Worm (Caenorhabditis elegans) whole organism, L1 larva: Measurements from ENCODE around the gene dhhc-6.

Experiments used
- C16A3.4 ChIP-seq: fragments of 150-350 bp; optimal IDR thresholded peaks from 2 replicates; lab custom pipeline; 2014; ENCODE audit warnings: missing biosample characterization, missing genetic modification characterization
- Y116A8C.19 ChIP-seq: sonication (generic microtip); optimal IDR thresholded peaks from 2 replicates; lab custom pipeline; 2016; ENCODE audit warnings: missing compliant biosample characterization, missing genetic modification characterization, borderline replicate concordance
- aly-2 ChIP-seq: fragments of 150-350 bp; optimal IDR thresholded peaks from 2 replicates; lab custom pipeline; 2014; ENCODE audit warnings: missing biosample characterization, missing genetic modification characterization
- ama-1 ChIP-seq: fragments of 150-350 bp; optimal IDR thresholded peaks from 2 replicates; lab custom pipeline; 2014
- blmp-1 ChIP-seq: fragments of 150-350 bp; optimal IDR thresholded peaks from 2 replicates; lab custom pipeline; 2014; ENCODE audit warnings: missing biosample characterization, missing genetic modification characterization
- ceh-8 ChIP-seq: fragments of 200-800 bp; sonication (Bioruptor generic); optimal IDR thresholded peaks from 2 replicates; lab custom pipeline; 2018; ENCODE audit warnings: mild to moderate bottlenecking, missing genetic modification characterization, moderate library complexity, missing compliant biosample characterization
- ceh-82 ChIP-seq, 3 experiments: fragments of 150-350 bp in 1 of 3; sonication (generic microtip) in 2 of 3; optimal IDR thresholded peaks; 2 replicates each; lab custom pipeline; 2014 to 2017; ENCODE audit warnings: missing biosample characterization in 3 of 3, missing genetic modification characterization in 3 of 3
- ceh-90 ChIP-seq: sonication (generic microtip); optimal IDR thresholded peaks from 2 replicates; lab custom pipeline; 2016; ENCODE audit warnings: missing genetic modification characterization, missing compliant biosample characterization
- ces-1 ChIP-seq: fragments of 150-350 bp; optimal IDR thresholded peaks from 2 replicates; lab custom pipeline; 2014; ENCODE audit warnings: missing biosample characterization, missing genetic modification reagents, missing genetic modification characterization
- dpl-1 ChIP-seq, 3 experiments: fragments of 150-350 bp in 2 of 3; sonication (generic microtip) in 1 of 3; optimal IDR thresholded peaks; 2 replicates each; lab custom pipeline; 2014 to 2017; ENCODE audit warnings: missing biosample characterization in 3 of 3, missing genetic modification characterization in 3 of 3, missing genetic modification reagents in 3 of 3
- efl-1 ChIP-seq, 4 experiments: fragments of 150-350 bp; optimal IDR thresholded peaks in 3 of 4; peaks in 1 of 4; 1 replicate in 1 of 4; 2 replicates in 3 of 4; lab custom pipeline; 2014; ENCODE audit warnings: missing biosample characterization in 2 of 4, missing genetic modification characterization in 2 of 4, missing genetic modification reagents in 2 of 4
- egl-27 ChIP-seq, 2 experiments: fragments of 150-350 bp in 1 of 2; sonication (generic microtip); optimal IDR thresholded peaks; 3 replicates each; lab custom pipeline; 2017 to 2018; ENCODE audit warnings: missing biosample characterization in 2 of 2, missing genetic modification characterization in 2 of 2, missing genetic modification reagents in 2 of 2
- elt-3 ChIP-seq, 6 experiments: fragments of 150-350 bp in 1 of 6; sonication (generic microtip); optimal IDR thresholded peaks; 2 replicates each; lab custom pipeline; 2017 to 2018; ENCODE audit warnings: missing biosample characterization in 6 of 6, missing genetic modification characterization in 6 of 6, inconsistent platforms in 1 of 6
- ets-5 ChIP-seq: fragments of 200-800 bp; sonication (Bioruptor generic); IDR thresholded peaks from 2 replicates; pipeline ENCODE4 v1.3.6; 2022; ENCODE audit warnings: missing genetic modification characterization, missing compliant biosample characterization
- fkh-10 ChIP-seq: sonication (generic microtip); optimal IDR thresholded peaks from 2 replicates; lab custom pipeline; 2017; ENCODE audit warnings: missing biosample characterization, missing genetic modification reagents, missing genetic modification characterization
- fkh-8 ChIP-seq: sonication (generic microtip); optimal IDR thresholded peaks from 2 replicates; lab custom pipeline; 2016; ENCODE audit warnings: mild to moderate bottlenecking, missing genetic modification characterization, missing compliant biosample characterization
- fos-1 ChIP-seq: fragments of 150-350 bp; optimal IDR thresholded peaks from 2 replicates; lab custom pipeline; 2014; ENCODE audit warnings: missing biosample characterization, missing genetic modification characterization
- hlh-17 ChIP-seq: fragments of 200-800 bp; sonication (Bioruptor generic); optimal IDR thresholded peaks from 2 replicates; lab custom pipeline; 2018; ENCODE audit warnings: missing genetic modification characterization, mild to moderate bottlenecking, missing compliant biosample characterization, moderate library complexity, borderline replicate concordance
- hpl-2 ChIP-seq: fragments of 150-350 bp; optimal IDR thresholded peaks from 2 replicates; lab custom pipeline; 2014; ENCODE audit warnings: missing biosample characterization, missing genetic modification reagents, missing genetic modification characterization
- irx-1 ChIP-seq: sonication (generic microtip); optimal IDR thresholded peaks from 2 replicates; lab custom pipeline; 2016; ENCODE audit warnings: missing genetic modification characterization, missing compliant biosample characterization
- isw-1 ChIP-seq: fragments of 200-800 bp; sonication (Bioruptor generic); IDR thresholded peaks from 2 replicates; pipeline ENCODE4 v1.3.6; 2022; ENCODE audit warnings: missing genetic modification characterization, missing compliant biosample characterization
- lin-14 ChIP-seq: fragments of 200-800 bp; sonication (Bioruptor generic); optimal IDR thresholded peaks from 2 replicates; lab custom pipeline; 2018; ENCODE audit warnings: mild to moderate bottlenecking, missing genetic modification characterization, moderate library complexity, missing compliant biosample characterization
- lin-35 ChIP-seq, 2 experiments: fragments of 150-350 bp; optimal IDR thresholded peaks; 2 replicates each; lab custom pipeline; 2014; ENCODE audit warnings: missing biosample characterization in 2 of 2, missing genetic modification characterization in 2 of 2, missing genetic modification reagents in 2 of 2
- lsy-2 ChIP-seq, 2 experiments: fragments of 150-350 bp; optimal IDR thresholded peaks; 2 replicates each; lab custom pipeline; 2014; ENCODE audit warnings: missing biosample characterization in 2 of 2, missing genetic modification characterization in 2 of 2
- mef-2 ChIP-seq: fragments of 150-350 bp; optimal IDR thresholded peaks from 2 replicates; lab custom pipeline; 2014; ENCODE audit warnings: missing biosample characterization, missing genetic modification characterization
- mep-1 ChIP-seq: fragments of 150-350 bp; optimal IDR thresholded peaks from 2 replicates; lab custom pipeline; 2014; ENCODE audit warnings: missing biosample characterization, missing genetic modification characterization
- nhr-11 ChIP-seq: fragments of 150-350 bp; optimal IDR thresholded peaks from 2 replicates; lab custom pipeline; 2014; ENCODE audit warnings: missing biosample characterization, missing genetic modification characterization
- nhr-237 ChIP-seq: fragments of 150-350 bp; optimal IDR thresholded peaks from 2 replicates; lab custom pipeline; 2014; ENCODE audit warnings: missing biosample characterization, missing genetic modification characterization
- nhr-28 ChIP-seq: fragments of 150-350 bp; optimal IDR thresholded peaks from 2 replicates; lab custom pipeline; 2014; ENCODE audit warnings: missing biosample characterization, missing genetic modification characterization
- nhr-47 ChIP-seq: sonication (generic microtip); optimal IDR thresholded peaks from 2 replicates; lab custom pipeline; 2016; ENCODE audit warnings: mild to moderate bottlenecking, missing genetic modification characterization, moderate library complexity, missing compliant biosample characterization
- nhr-76 ChIP-seq: sonication (generic microtip); optimal IDR thresholded peaks from 2 replicates; lab custom pipeline; 2017; ENCODE audit warnings: missing biosample characterization, missing genetic modification characterization
- nhr-77 ChIP-seq: fragments of 150-350 bp; optimal IDR thresholded peaks from 2 replicates; lab custom pipeline; 2014; ENCODE audit warnings: missing biosample characterization, missing genetic modification characterization
- nhr-84 ChIP-seq: sonication (generic microtip); optimal IDR thresholded peaks from 2 replicates; lab custom pipeline; 2017; ENCODE audit warnings: missing biosample characterization, missing genetic modification characterization
- nhr-85 ChIP-seq: sonication (generic microtip); peaks from one replicate; lab custom pipeline; 2016; ENCODE audit warnings: missing genetic modification characterization, inconsistent platforms, missing compliant biosample characterization
- pqm-1 ChIP-seq: sonication (generic microtip); optimal IDR thresholded peaks from 3 replicates; lab custom pipeline; 2017; ENCODE audit warnings: missing biosample characterization, missing genetic modification characterization
- rnt-1 ChIP-seq: sonication (generic microtip); optimal IDR thresholded peaks from 2 replicates; lab custom pipeline; 2016; ENCODE audit warnings: mild to moderate bottlenecking, missing genetic modification characterization, moderate library complexity, missing compliant biosample characterization
- skn-1 ChIP-seq: fragments of 150-350 bp; optimal IDR thresholded peaks from 2 replicates; lab custom pipeline; 2014; ENCODE audit warnings: missing biosample characterization, missing genetic modification characterization
- snpc-4 ChIP-seq: fragments of 150-350 bp; optimal IDR thresholded peaks from 2 replicates; lab custom pipeline; 2014; ENCODE audit warnings: missing biosample characterization, missing genetic modification characterization
- unc-130 ChIP-seq: fragments of 150-350 bp; optimal IDR thresholded peaks from 2 replicates; lab custom pipeline; 2017; ENCODE audit warnings: missing biosample characterization, missing genetic modification characterization, inconsistent platforms
- unc-30 ChIP-seq: sonication (generic microtip); optimal IDR thresholded peaks from 2 replicates; lab custom pipeline; 2017; ENCODE audit warnings: missing biosample characterization, missing genetic modification characterization
- unc-62 ChIP-seq: fragments of 150-350 bp; optimal IDR thresholded peaks from 2 replicates; lab custom pipeline; 2014; ENCODE audit warnings: missing biosample characterization, missing genetic modification reagents, missing genetic modification characterization
- unc-98 ChIP-seq: fragments of 200-800 bp; sonication (Bioruptor generic); IDR thresholded peaks from 2 replicates; pipeline ENCODE4 v1.3.6; 2022; ENCODE audit warnings: missing genetic modification characterization, missing compliant biosample characterization
- vab-15 ChIP-seq: sonication (generic microtip); optimal IDR thresholded peaks from 2 replicates; lab custom pipeline; 2017; ENCODE audit warnings: missing genotype, mild to moderate bottlenecking, missing genetic modification characterization, missing compliant biosample characterization
- xbp-1 ChIP-seq: sonication (generic microtip); optimal IDR thresholded peaks from 2 replicates; lab custom pipeline; 2016; ENCODE audit warnings: missing genetic modification characterization, missing compliant biosample characterization
- zag-1 ChIP-seq: fragments of 150-350 bp; optimal IDR thresholded peaks from 2 replicates; lab custom pipeline; 2014; ENCODE audit warnings: missing biosample characterization, missing genetic modification characterization
- ztf-4 ChIP-seq: fragments of 150-350 bp; optimal IDR thresholded peaks from 2 replicates; lab custom pipeline; 2014; ENCODE audit warnings: missing biosample characterization, missing genetic modification characterization

dhhc-6 gene

DNA sequence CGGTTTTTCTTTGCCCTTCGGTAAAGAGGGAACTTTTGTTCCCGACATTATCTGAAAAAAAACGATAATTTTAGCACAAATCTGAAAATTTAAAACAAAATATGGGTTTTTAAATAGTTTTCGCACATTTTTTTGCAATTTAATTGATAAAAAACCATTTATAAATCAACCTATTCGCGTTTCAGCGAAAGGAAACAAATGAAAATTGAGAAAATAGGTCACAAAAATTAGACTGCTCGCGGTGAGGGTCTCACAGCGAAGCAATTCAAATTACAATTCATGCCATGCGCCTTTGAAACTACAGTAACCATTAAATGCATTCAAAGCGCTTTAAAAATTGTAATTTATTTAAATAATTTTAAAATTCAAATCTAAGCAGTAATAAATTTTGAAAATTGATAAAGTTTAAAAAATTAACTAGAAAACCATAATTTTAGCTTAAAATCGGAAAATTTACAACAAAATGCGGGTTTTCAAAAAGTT is 29.5 kb downstream of the dhhc-6 start, which contains the start of gene B0001.7:
TSS of gene B0001.7 (minus strand) at position 51 of the 483 bp plus-strand sequence.
- TF ChIP-seq elt-3 (tag; optimal IDR thresholded peaks at IDR 0.05; lab: Kevin White, UChicago), result no peak
- no peak for TF ChIP-seq nhr-47
- no peak for TF ChIP-seq egl-27 (tag; optimal IDR thresholded peaks at IDR 0.05; lab: Kevin White, UChicago)
- no peak for TF ChIP-seq zag-1 (tag; lab: Kevin White, UChicago)
- no peak for TF ChIP-seq Y116A8C.19 (tag; lab: Kevin White, UChicago)
- TF ChIP-seq isw-1, result no peak
- no peak for TF ChIP-seq fkh-10
- no peak for TF ChIP-seq hlh-17 (GFP tag; lab: Kevin White, UChicago)
- no peak for TF ChIP-seq ztf-4 (tag; lab: Kevin White, UChicago)
- no peak for TF ChIP-seq ceh-90 (tag; lab: Kevin White, UChicago)

DNA sequence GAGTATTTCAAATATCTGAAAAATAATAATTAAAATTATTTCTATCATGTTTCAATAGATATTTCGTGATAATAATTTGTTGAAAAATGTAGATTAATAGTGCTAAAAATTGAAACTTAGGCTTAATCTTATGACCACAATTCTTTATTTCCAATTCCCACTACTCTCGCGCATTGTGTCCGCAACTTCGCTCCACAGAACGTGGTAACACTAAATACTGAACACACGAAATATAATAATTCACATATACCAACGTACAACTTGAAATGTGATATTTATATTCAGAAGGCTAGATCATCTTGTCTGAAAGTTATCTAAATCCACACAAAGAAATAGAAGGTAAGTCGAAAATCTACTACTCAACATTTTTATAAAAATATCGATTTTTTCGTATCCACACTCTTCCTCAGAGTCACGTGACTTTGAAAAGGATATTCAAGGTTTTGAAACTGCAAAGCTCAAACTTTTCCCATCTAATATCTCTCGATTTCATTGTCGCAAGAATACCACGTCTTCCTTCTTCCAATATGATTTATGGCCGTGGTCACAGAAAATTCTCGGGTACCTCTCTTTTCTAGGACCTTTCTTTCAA is 32.0 kb downstream of the dhhc-6 start, which contains the start of gene eri-12:
TSS of gene eri-12 (plus strand) at position 197 of the 592 bp plus-strand sequence.
- no peak for TF ChIP-seq ztf-4 (tag; lab: Kevin White, UChicago)
- no peak for TF ChIP-seq unc-98 (GFP tag; lab: Robert Waterston, UW)
- TF ChIP-seq nhr-11 (tag; lab: Kevin White, UChicago), result no peak
- TF ChIP-seq ama-1 (lab: Kevin White, UChicago), result no peak
- no peak for TF ChIP-seq xbp-1
- TF ChIP-seq nhr-85, result no peak
- no peak for TF ChIP-seq C16A3.4 (tag; lab: Kevin White, UChicago)
- no peak for TF ChIP-seq ces-1 (GFP tag; lab: Kevin White, UChicago)
- no peak for TF ChIP-seq lin-14 (GFP tag; lab: Kevin White, UChicago)
- TF ChIP-seq aly-2 (tag; lab: Kevin White, UChicago), result no peak
- peak in 2 of 3 experiments; percentile 44 to 71 for TF ChIP-seq dpl-1 (GFP tag; optimal IDR thresholded peaks at IDR 0.05; lab: Kevin White, UChicago)
- no peak for TF ChIP-seq fos-1 (tag; lab: Kevin White, UChicago)
- no peak for TF ChIP-seq nhr-84 (tag; lab: Kevin White, UChicago)
- no peak for TF ChIP-seq unc-130 (tag; lab: Kevin White, UChicago)
- no peak for TF ChIP-seq irx-1 (tag; lab: Kevin White, UChicago)
- no peak for TF ChIP-seq skn-1 (tag; lab: Kevin White, UChicago)
- TF ChIP-seq nhr-76 (tag; lab: Kevin White, UChicago), result no peak
- TF ChIP-seq nhr-28 (tag; lab: Kevin White, UChicago), result no peak
- peak; percentile 2 for TF ChIP-seq blmp-1
- TF ChIP-seq snpc-4 (tag; lab: Kevin White, UChicago), result no peak
- TF ChIP-seq nhr-237 (tag; lab: Kevin White, UChicago), result no peak
- TF ChIP-seq mep-1, result peak; percentile 30
- no peak for TF ChIP-seq hpl-2 (GFP tag; lab: Kevin White, UChicago)
- no peak for TF ChIP-seq vab-15 (tag; lab: Kevin White, UChicago)
- no peak for TF ChIP-seq rnt-1 (tag; lab: Kevin White, UChicago)
- TF ChIP-seq ceh-8, result no peak
- no peak for TF ChIP-seq fkh-8 (tag; lab: Kevin White, UChicago)
- no peak for TF ChIP-seq mef-2 (tag; lab: Kevin White, UChicago)
- peak in 1 of 2 experiments; percentile 15 for TF ChIP-seq lsy-2 (tag; optimal IDR thresholded peaks at IDR 0.05; lab: Kevin White, UChicago)
- TF ChIP-seq lin-35 (GFP tag; optimal IDR thresholded peaks at IDR 0.05; lab: Kevin White, UChicago), result peak in 1 of 2 experiments; percentile 78
- no peak for TF ChIP-seq ceh-82 (tag; optimal IDR thresholded peaks at IDR 0.05; lab: Kevin White, UChicago)
- peak in 1 of 2 experiments; percentile 56 for TF ChIP-seq efl-1 (optimal IDR thresholded peaks at IDR 0.05; lab: Kevin White, UChicago)
- TF ChIP-seq efl-1 (GFP tag; optimal IDR thresholded peaks at IDR 0.05 in 1 of 2; lab: Kevin White, UChicago), result peak; percentile 44 to 89
- TF ChIP-seq Y116A8C.19 (tag; lab: Kevin White, UChicago), result no peak
- TF ChIP-seq unc-62 (GFP tag; lab: Kevin White, UChicago), result no peak
- no peak for TF ChIP-seq unc-30 (tag; lab: Kevin White, UChicago)
- no peak for TF ChIP-seq pqm-1 (tag; lab: Kevin White, UChicago)
- no peak for TF ChIP-seq ets-5 (GFP tag; lab: Robert Waterston, UW)
- no peak for TF ChIP-seq egl-27 (tag; optimal IDR thresholded peaks at IDR 0.05; lab: Kevin White, UChicago)
- TF ChIP-seq nhr-77 (tag; lab: Kevin White, UChicago), result no peak
- TF ChIP-seq isw-1, result no peak
